Fruit fly (Drosophila melanogaster) S2 (cell line): ENCODE data around the gene CG11357.

ENCODE experiments used
- CG8478 ChIP-seq: fragments of >200 bp; optimal IDR thresholded peaks from 2 replicates; lab custom pipeline; 2018
- CTCF ChIP-seq, 2 experiments: fragments of >200 bp; optimal IDR thresholded peaks; 2 replicates each; lab custom pipeline; 2018

DNA sequence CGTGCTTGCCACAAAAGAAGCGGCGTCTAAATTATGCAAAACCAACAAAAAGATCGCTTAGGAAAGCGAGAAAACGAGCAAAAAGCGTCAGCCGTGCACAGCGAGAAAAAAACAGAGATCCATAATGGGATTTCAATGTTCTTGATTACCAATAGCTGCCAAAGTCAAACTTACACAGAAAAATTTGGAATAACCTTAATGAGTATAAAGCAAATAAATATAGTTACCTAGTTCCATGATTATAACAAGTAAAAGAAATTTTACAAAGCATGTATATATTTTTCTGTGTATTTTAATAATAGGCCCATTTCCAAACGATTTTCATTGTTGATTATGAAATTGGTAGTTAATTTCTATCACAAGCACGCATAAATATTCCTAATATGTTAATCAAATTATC is 7.9 kb upstream of the CG11357 start:
- TF ChIP-seq CTCF (optimal IDR thresholded peaks at IDR 0.05; lab: Kevin White, UChicago) (no peak), CG8478 (lab: Kevin White, UChicago) (no peak)
